Worm (Caenorhabditis elegans) whole organism, L3 larva: Measurements from ENCODE around the gene trpp-4.

Experiments used
- R02D3.7 ChIP-seq: fragments of 150-350 bp; optimal IDR thresholded peaks from 2 replicates; lab custom pipeline; 2014; ENCODE audit warnings: missing biosample characterization, missing genetic modification characterization
- aly-2 ChIP-seq: fragments of 150-350 bp; optimal IDR thresholded peaks from 2 replicates; lab custom pipeline; 2014; ENCODE audit warnings: missing biosample characterization, missing genetic modification characterization
- ama-1 ChIP-seq: fragments of 150-350 bp; optimal IDR thresholded peaks from 2 replicates; lab custom pipeline; 2018
- elt-2 ChIP-seq: sonication (generic microtip); optimal IDR thresholded peaks from 2 replicates; lab custom pipeline; 2016; ENCODE audit warnings: missing genetic modification reagents, mild to moderate bottlenecking, missing genetic modification characterization, missing compliant biosample characterization
- elt-3 ChIP-seq, 3 experiments: fragments of 150-350 bp in 1 of 3; sonication (generic microtip) in 2 of 3; optimal IDR thresholded peaks; 2 replicates in 2 of 3; 4 replicates in 1 of 3; lab custom pipeline; 2014 to 2017; ENCODE audit warnings: missing biosample characterization in 3 of 3, missing genetic modification characterization in 3 of 3
- jun-1 ChIP-seq: fragments of 150-350 bp; optimal IDR thresholded peaks from 2 replicates; lab custom pipeline; 2014; ENCODE audit warnings: missing biosample characterization, missing genetic modification reagents, missing genetic modification characterization
- mdl-1 ChIP-seq: fragments of 150-350 bp; optimal IDR thresholded peaks from 2 replicates; lab custom pipeline; 2014; ENCODE audit warnings: missing biosample characterization, missing genetic modification characterization
- nhr-11 ChIP-seq: fragments of 150-350 bp; optimal IDR thresholded peaks from 2 replicates; lab custom pipeline; 2014; ENCODE audit warnings: missing biosample characterization, missing genetic modification characterization
- nhr-12 ChIP-seq: fragments of 150-350 bp; optimal IDR thresholded peaks from 2 replicates; lab custom pipeline; 2014; ENCODE audit warnings: missing biosample characterization, missing genetic modification characterization
- pha-4 ChIP-seq: fragments of 150-350 bp; optimal IDR thresholded peaks from 2 replicates; lab custom pipeline; 2014; ENCODE audit warnings: missing biosample characterization, missing genetic modification reagents, missing genetic modification characterization
- pqm-1 ChIP-seq: fragments of 150-350 bp; optimal IDR thresholded peaks from 2 replicates; lab custom pipeline; 2017; ENCODE audit warnings: missing biosample characterization, missing genetic modification characterization, inconsistent platforms
- snpc-4 ChIP-seq: fragments of 150-350 bp; optimal IDR thresholded peaks from 2 replicates; lab custom pipeline; 2014; ENCODE audit warnings: missing biosample characterization, missing genetic modification characterization
- ztf-11 ChIP-seq: fragments of 150-350 bp; optimal IDR thresholded peaks from 2 replicates; lab custom pipeline; 2014; ENCODE audit warnings: missing biosample characterization, missing genetic modification characterization

DNA sequence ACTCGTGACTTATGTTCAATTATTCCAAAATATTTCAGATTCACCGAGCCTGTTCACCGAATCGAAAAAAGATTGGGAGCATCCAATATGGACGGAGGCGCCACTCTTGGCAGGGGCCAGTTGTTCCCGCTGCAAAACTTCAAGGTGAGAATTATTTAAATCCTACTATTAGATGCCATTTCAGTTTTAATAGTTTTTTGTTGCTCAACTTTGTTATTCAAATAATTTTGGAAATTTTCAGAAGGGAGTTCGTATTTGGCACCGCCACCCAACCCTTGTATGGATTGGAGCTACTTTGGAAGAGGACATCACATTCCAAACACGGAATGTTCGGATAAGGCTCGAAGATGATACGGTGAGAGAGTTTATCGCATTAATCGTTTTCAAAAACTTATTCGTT, 14.0 kb upstream of the trpp-4 start, which contains the start of gene hum-2:
- no peak for TF ChIP-seq ama-1 (lab: Kevin White, UChicago)
- no peak for TF ChIP-seq R02D3.7 (tag; lab: Kevin White, UChicago)
- TF ChIP-seq pha-4 (tag; lab: Kevin White, UChicago) = no peak
- TF ChIP-seq nhr-11 (tag; lab: Kevin White, UChicago) = no peak
- TF ChIP-seq elt-2 (tag; lab: Kevin White, UChicago) = no peak
- no peak for TF ChIP-seq ztf-11 (tag; lab: Kevin White, UChicago)
- no peak for TF ChIP-seq nhr-12 (tag; lab: Kevin White, UChicago)
- no peak for TF ChIP-seq jun-1
- TF ChIP-seq mdl-1 = no peak
- TF ChIP-seq pqm-1 (tag; lab: Kevin White, UChicago) = no peak
- TF ChIP-seq snpc-4 = no peak
- no peak for TF ChIP-seq aly-2
- TF ChIP-seq elt-3 (tag; optimal IDR thresholded peaks at IDR 0.05; lab: Kevin White, UChicago) = no peak
